Worm (Caenorhabditis elegans): ENCODE results near the gene swsn-7.

DNA sequence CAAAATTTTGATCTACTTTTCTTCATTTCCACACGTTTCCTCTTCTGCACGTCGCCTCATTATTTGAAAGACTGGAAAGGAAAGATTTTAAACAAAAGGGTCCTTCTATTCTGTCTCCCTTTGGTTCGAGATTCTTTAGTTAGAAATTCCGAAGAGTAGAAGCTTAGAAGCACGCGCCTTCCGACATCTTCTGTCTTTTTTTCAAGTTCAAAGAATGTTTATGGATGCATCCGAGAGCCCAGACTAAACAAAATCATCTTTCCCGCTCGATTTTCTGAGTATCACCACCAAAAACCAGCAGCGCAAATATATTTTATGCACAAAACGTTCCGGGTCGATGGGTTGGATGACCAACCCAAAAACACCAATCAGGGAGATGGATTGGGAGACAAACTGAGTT, 43.5 kb downstream of the swsn-7 start:
- no peak for TF ChIP-seq lin-11 (tag; optimal IDR thresholded peaks at IDR 0.05)
- no peak for TF ChIP-seq pqm-1 (tag; optimal IDR thresholded peaks at IDR 0.05)
- no peak for TF ChIP-seq nhr-232 (tag; optimal IDR thresholded peaks at IDR 0.05)
- no peak for TF ChIP-seq C38D4.7 (GFP tag; optimal IDR thresholded peaks at IDR 0.05)
- no peak for TF ChIP-seq unc-3 (GFP tag; conservative IDR thresholded peaks at IDR 0.05)
- no peak for TF ChIP-seq unc-3 (tag; optimal IDR thresholded peaks at IDR 0.05)
- TF ChIP-seq elt-2 (tag; optimal IDR thresholded peaks at IDR 0.05), result no peak
- no peak for TF ChIP-seq ama-1 (optimal IDR thresholded peaks at IDR 0.05)
- TF ChIP-seq nfya-1 (tag; optimal IDR thresholded peaks at IDR 0.05), result no peak
- no peak for TF ChIP-seq dmd-4 (tag; optimal IDR thresholded peaks at IDR 0.05; ENCODE audit: borderline replicate concordance)
- TF ChIP-seq ceh-14 (tag; optimal IDR thresholded peaks at IDR 0.05), result no peak
- TF ChIP-seq sox-4 (tag; optimal IDR thresholded peaks at IDR 0.05), result no peak
- no peak for TF ChIP-seq nhr-11 (tag; optimal IDR thresholded peaks at IDR 0.05)
